Fruit fly (Drosophila melanogaster) whole organism, embryonic: ENCODE data around the gene Agpat4.

Source experiments
- Antp ChIP-seq: fragments of 200-800 bp; sonication (Bioruptor generic); optimal IDR thresholded peaks from 3 replicates; lab custom pipeline; 2016; ENCODE audit warnings: missing biosample characterization, missing genetic modification characterization
- Atf6 ChIP-seq: fragments of 200-800 bp; sonication (Bioruptor generic); IDR thresholded peaks from 2 replicates; pipeline ENCODE4 v1.3.6; 2022; ENCODE audit warnings: missing biosample characterization, missing genetic modification characterization
- BEAF-32 ChIP-seq: fragments of 200-800 bp; sonication (Bioruptor generic); optimal IDR thresholded peaks from 3 replicates; lab custom pipeline; 2017; ENCODE audit warnings: missing biosample characterization, missing genetic modification characterization, mild to moderate bottlenecking, moderate library complexity, missing genetic modification reagents
- Bteb2 ChIP-seq: fragments of 200-800 bp; sonication (Bioruptor generic); optimal IDR thresholded peaks from 2 replicates; lab custom pipeline; 2016; ENCODE audit warnings: missing biosample characterization, missing genetic modification characterization
- CG10147 ChIP-seq: fragments of 200-800 bp; sonication (Bioruptor generic); optimal IDR thresholded peaks from 2 replicates; lab custom pipeline; 2019; ENCODE audit warnings: missing biosample characterization, mild to moderate bottlenecking, missing genetic modification characterization, moderate library complexity
- CG10209 ChIP-seq: fragments of 200-800 bp; sonication (Bioruptor generic); optimal IDR thresholded peaks from 3 replicates; lab custom pipeline; 2017; ENCODE audit warnings: missing biosample characterization, mild to moderate bottlenecking, missing genetic modification characterization, missing genetic modification reagents
- CG10959 ChIP-seq: fragments of 200-800 bp; sonication (Bioruptor generic); IDR thresholded peaks from 2 replicates; pipeline ENCODE4 v1.3.6; 2022; ENCODE audit warnings: missing biosample characterization, missing genetic modification characterization
- CG11696 ChIP-seq: fragments of 200-800 bp; sonication (Bioruptor generic); IDR thresholded peaks from 2 replicates; pipeline ENCODE4 v1.3.6; 2022; ENCODE audit warnings: missing biosample characterization, missing genetic modification characterization
- CG11723 ChIP-seq: fragments of 200-800 bp; sonication (Bioruptor generic); optimal IDR thresholded peaks from 2 replicates; lab custom pipeline; 2017; ENCODE audit warnings: missing biosample characterization, mild to moderate bottlenecking, missing genetic modification characterization
- CG12391 ChIP-seq: fragments of 200-800 bp; sonication (Bioruptor generic); optimal IDR thresholded peaks from 3 replicates; lab custom pipeline; 2018; ENCODE audit warnings: missing biosample characterization, mild to moderate bottlenecking, missing genetic modification characterization, moderate library complexity
- CG16779 ChIP-seq: fragments of 200-800 bp; sonication (Bioruptor generic); IDR thresholded peaks from 2 replicates; pipeline ENCODE4 v1.3.6; 2022; ENCODE audit warnings: missing biosample characterization, missing genetic modification characterization
- CG16815 ChIP-seq: fragments of 200-800 bp; sonication (Bioruptor generic); optimal IDR thresholded peaks from 3 replicates; lab custom pipeline; 2017; ENCODE audit warnings: missing biosample characterization, mild to moderate bottlenecking, missing genetic modification characterization
- CG2120 ChIP-seq: fragments of 200-800 bp; sonication (Bioruptor generic); optimal IDR thresholded peaks from 3 replicates; lab custom pipeline; 2016; ENCODE audit warnings: missing biosample characterization, missing genetic modification characterization
- CG34224 ChIP-seq: fragments of 200-800 bp; sonication (Bioruptor generic); IDR thresholded peaks from 3 replicates; pipeline ENCODE4 v1.3.6; 2022; ENCODE audit warnings: missing biosample characterization, missing genetic modification characterization; ENCODE audit not compliant: partially characterized antibody
- CG34422 ChIP-seq: fragments of 200-800 bp; sonication (Bioruptor generic); IDR thresholded peaks from 3 replicates; pipeline ENCODE4 v1.3.6; 2022; ENCODE audit warnings: missing biosample characterization, missing genetic modification characterization
- CG4282 ChIP-seq: fragments of 200-800 bp; sonication (Bioruptor generic); optimal IDR thresholded peaks from 2 replicates; lab custom pipeline; 2016; ENCODE audit warnings: missing biosample characterization, missing genetic modification characterization
- CG6175 ChIP-seq: fragments of 200-800 bp; sonication (Bioruptor generic); IDR thresholded peaks from 3 replicates; pipeline ENCODE4 v1.3.6; 2022; ENCODE audit warnings: missing biosample characterization, missing genetic modification characterization
- CG6272 ChIP-seq: fragments of 200-800 bp; sonication (Bioruptor generic); IDR thresholded peaks from 2 replicates; pipeline ENCODE4 v1.3.6; 2022; ENCODE audit warnings: missing biosample characterization, missing genetic modification characterization
- CG6689 ChIP-seq: fragments of 200-800 bp; sonication (Bioruptor generic); IDR thresholded peaks from 2 replicates; pipeline ENCODE4 v1.3.6; 2022; ENCODE audit warnings: missing biosample characterization, missing genetic modification characterization
- CG7963 ChIP-seq: fragments of 200-800 bp; sonication (Bioruptor generic); IDR thresholded peaks from 3 replicates; pipeline ENCODE4 v1.3.6; 2022; ENCODE audit warnings: missing biosample characterization, missing genetic modification characterization; ENCODE audit not compliant: partially characterized antibody
- CG8388 ChIP-seq: fragments of 200-800 bp; sonication (Bioruptor generic); optimal IDR thresholded peaks from 2 replicates; lab custom pipeline; 2019; ENCODE audit warnings: missing biosample characterization, mild to moderate bottlenecking, missing genetic modification characterization, moderate library complexity
- D19A ChIP-seq: fragments of 200-800 bp; optimal IDR thresholded peaks from 3 replicates; lab custom pipeline; 2019; ENCODE audit warnings: missing biosample characterization, mild to moderate bottlenecking, missing genetic modification characterization, moderate library complexity
- Dip3 ChIP-seq: fragments of 200-800 bp; sonication (Bioruptor generic); optimal IDR thresholded peaks from 3 replicates; lab custom pipeline; 2016; ENCODE audit warnings: missing biosample characterization, missing genetic modification characterization
- Drgx ChIP-seq: fragments of 200-800 bp; sonication (Bioruptor generic); IDR thresholded peaks from 2 replicates; pipeline ENCODE4 v1.3.6; 2022; ENCODE audit warnings: missing biosample characterization, missing genetic modification characterization
- H2.0 ChIP-seq: fragments of 200-800 bp; sonication (Bioruptor generic); IDR thresholded peaks from 2 replicates; pipeline ENCODE4 v1.3.6; 2022; ENCODE audit warnings: missing biosample characterization, missing genetic modification characterization
- HHEX ChIP-seq: fragments of 200-800 bp; sonication (Bioruptor generic); optimal IDR thresholded peaks from 3 replicates; lab custom pipeline; 2017; ENCODE audit warnings: missing biosample characterization, mild to moderate bottlenecking, missing genetic modification characterization, missing genetic modification reagents
- Hmr ChIP-seq: fragments of 200-800 bp; sonication (Bioruptor generic); optimal IDR thresholded peaks from 3 replicates; lab custom pipeline; 2017; ENCODE audit warnings: mild to moderate bottlenecking, missing biosample characterization, missing genetic modification reagents, missing genetic modification characterization
- Hmx ChIP-seq: fragments of 200-800 bp; sonication (Bioruptor generic); optimal IDR thresholded peaks from 2 replicates; lab custom pipeline; 2016; ENCODE audit warnings: missing biosample characterization, missing genetic modification characterization
- Hr78 ChIP-seq, 2 experiments: fragments of 200-800 bp in 1 of 2; fragments of >200 bp in 1 of 2; sonication (Bioruptor generic) in 1 of 2; optimal IDR thresholded peaks; 2 replicates each; lab custom pipeline; 2017 to 2019; ENCODE audit warnings: missing biosample characterization in 2 of 2, missing genetic modification characterization in 2 of 2, mild to moderate bottlenecking in 1 of 2, moderate library complexity in 1 of 2
- NC2α ChIP-seq: fragments of 200-800 bp; sonication (Bioruptor generic); optimal IDR thresholded peaks from 2 replicates; lab custom pipeline; 2016; ENCODE audit warnings: missing biosample characterization, missing genetic modification characterization
- Tbp ChIP-seq: fragments of >200 bp; optimal IDR thresholded peaks from 2 replicates; lab custom pipeline; 2018; ENCODE audit warnings: missing biosample characterization, missing genetic modification characterization
- Xrp1 ChIP-seq: fragments of 200-800 bp; sonication (Bioruptor generic); IDR thresholded peaks from 2 replicates; pipeline ENCODE4 v1.3.6; 2022; ENCODE audit warnings: missing biosample characterization, missing genetic modification characterization
- aop ChIP-seq: fragments of 200-800 bp; sonication (Bioruptor generic); IDR thresholded peaks from 2 replicates; pipeline ENCODE4 v1.3.6; 2022; ENCODE audit warnings: missing biosample characterization, missing genetic modification characterization
- cad ChIP-seq: fragments of >200 bp; optimal IDR thresholded peaks from 2 replicates; lab custom pipeline; 2017; ENCODE audit warnings: missing biosample characterization, missing genetic modification characterization
- chm ChIP-seq: fragments of 200-800 bp; sonication (Bioruptor generic); IDR thresholded peaks from 2 replicates; pipeline ENCODE4 v1.3.6; 2022; ENCODE audit warnings: missing biosample characterization, missing genetic modification characterization
- dmrt11E ChIP-seq: fragments of 200-800 bp; sonication (Bioruptor generic); optimal IDR thresholded peaks from 3 replicates; lab custom pipeline; 2018; ENCODE audit warnings: missing biosample characterization, mild to moderate bottlenecking, missing genetic modification characterization, moderate library complexity
- dpn ChIP-seq, 2 experiments: fragments of 200-800 bp; sonication (Bioruptor generic); optimal IDR thresholded peaks; 3 replicates each; lab custom pipeline; 2016; ENCODE audit warnings: missing biosample characterization in 2 of 2, missing genetic modification characterization in 2 of 2
- emc ChIP-seq: fragments of 200-800 bp; sonication (Bioruptor generic); optimal IDR thresholded peaks from 2 replicates; lab custom pipeline; 2016; ENCODE audit warnings: missing biosample characterization, missing genetic modification characterization
- esg ChIP-seq: fragments of 200-800 bp; sonication (Bioruptor generic); conservative IDR thresholded peaks from 2 replicates; pipeline ENCODE4 v1.3.6; 2022; ENCODE audit warnings: missing biosample characterization, missing genetic modification characterization
- fd102C ChIP-seq: fragments of 200-800 bp; sonication (Bioruptor generic); optimal IDR thresholded peaks from 2 replicates; lab custom pipeline; 2018; ENCODE audit warnings: missing biosample characterization, mild to moderate bottlenecking, missing genetic modification characterization, moderate library complexity
- fd96Cb ChIP-seq: fragments of 200-800 bp; sonication (Bioruptor generic); optimal IDR thresholded peaks from 2 replicates; lab custom pipeline; 2018; ENCODE audit warnings: missing biosample characterization, mild to moderate bottlenecking, missing genetic modification characterization, moderate library complexity
- gcm ChIP-seq: fragments of 200-800 bp; sonication (Bioruptor generic); optimal IDR thresholded peaks from 2 replicates; lab custom pipeline; 2019; ENCODE audit warnings: missing biosample characterization, mild to moderate bottlenecking, missing genetic modification characterization, moderate library complexity
- ken ChIP-seq: fragments of 200-800 bp; sonication (Bioruptor generic); IDR thresholded peaks from 3 replicates; pipeline ENCODE4 v1.3.6; 2022; ENCODE audit warnings: missing biosample characterization, missing genetic modification characterization
- nerfin-2 ChIP-seq: fragments of 200-800 bp; sonication (Bioruptor generic); IDR thresholded peaks from 2 replicates; pipeline ENCODE4 v1.3.6; 2022; ENCODE audit warnings: missing biosample characterization, missing genetic modification characterization; ENCODE audit not compliant: partially characterized antibody
- onecut ChIP-seq: fragments of 200-800 bp; sonication (Bioruptor generic); IDR thresholded peaks from 2 replicates; pipeline ENCODE4 v1.3.6; 2022; ENCODE audit warnings: missing biosample characterization, missing genetic modification characterization
- org-1 ChIP-seq: fragments of 200-800 bp; sonication (Bioruptor generic); optimal IDR thresholded peaks from 2 replicates; lab custom pipeline; 2017; ENCODE audit warnings: missing biosample characterization, missing genetic modification characterization
- otp ChIP-seq: fragments of 200-800 bp; sonication (Bioruptor generic); IDR thresholded peaks from 3 replicates; pipeline ENCODE4, ENCODE4 v1.3.6; 2022; ENCODE audit warnings: missing biosample characterization, missing genetic modification characterization
- ro ChIP-seq: fragments of 200-800 bp; sonication (Bioruptor generic); IDR thresholded peaks from 2 replicates; pipeline ENCODE4 v1.3.6; 2022; ENCODE audit warnings: missing biosample characterization, missing genetic modification characterization
- sima ChIP-seq: fragments of 200-800 bp; sonication (Bioruptor generic); optimal IDR thresholded peaks from 2 replicates; lab custom pipeline; 2016; ENCODE audit warnings: missing biosample characterization, missing genetic modification characterization
- sob ChIP-seq: fragments of 200-800 bp; sonication (Bioruptor generic); IDR thresholded peaks from 2 replicates; pipeline ENCODE4 v1.3.6; 2022; ENCODE audit warnings: missing biosample characterization, missing genetic modification characterization
- vvl ChIP-seq: fragments of 200-800 bp; sonication (Bioruptor generic); IDR thresholded peaks from 2 replicates; pipeline ENCODE4 v1.3.6; 2022; ENCODE audit warnings: missing biosample characterization, missing genetic modification characterization

Agpat4 gene

dm6 chr3L:16411566-16411965 is 30.2 kb upstream of the Agpat4 start, which contains the start of gene fax (continued):
- TF ChIP-seq CG6175 (GFP tag; lab: Robert Waterston, UW) (peak; percentile 86), CG10959 (0 out of 2 replicates have a peak, but pooled peaks have one; percentile 11), CG7963 (no peak), CG34422 (GFP tag; lab: Robert Waterston, UW) (peak; percentile 66; the same call in 1 of the 3 replicates), Antp (GFP tag; lab: Kevin White, UChicago) (no peak), sima (GFP tag; lab: Kevin White, UChicago) (no peak), Drgx (peak; percentile 40), dmrt11E (tag; lab: Kevin White, UChicago) (no peak), CG10209 (GFP tag; lab: Kevin White, UChicago) (no peak), CG10147 (GFP tag; lab: Kevin White, UChicago) (no peak), nerfin-2 (GFP tag; lab: Robert Waterston, UW) (peak; percentile 21; the same call in 1 of the 2 replicates), H2.0 (no peak), Bteb2 (GFP tag; lab: Kevin White, UChicago) (no peak), CG4282 (peak; percentile 14), aop (GFP tag; lab: Robert Waterston, UW) (peak; percentile 46; the same call in 1 of the 2 replicates), CG16779 (GFP tag; lab: Robert Waterston, UW) (peak; percentile 66; the same call in 1 of the 2 replicates), Hmr (peak; percentile 57), Hmx (GFP tag; lab: Kevin White, UChicago) (no peak), ro (GFP tag; lab: Robert Waterston, UW) (no peak), esg (GFP tag; lab: Robert Waterston, UW) (no peak), CG11723 (GFP tag; lab: Kevin White, UChicago) (peak; percentile 34), Xrp1 (GFP tag; lab: Robert Waterston, UW) (no peak; the same call in 1 of the 2 replicates), chm (GFP tag; lab: Robert Waterston, UW) (peak; percentile 78), CG34224 (GFP tag; lab: Robert Waterston, UW) (peak; percentile 61), CG8388 (GFP tag; lab: Kevin White, UChicago) (peak; percentile 11), Tbp (no peak), BEAF-32 (no peak), Atf6 (no peak), CG12391 (tag; lab: Kevin White, UChicago) (peak; percentile 47), ken (GFP tag; lab: Robert Waterston, UW) (no peak), CG2120 (GFP tag; lab: Kevin White, UChicago) (peak; percentile 0), vvl (peak; percentile 61; the same call in 1 of the 2 replicates), dpn (GFP tag; optimal IDR thresholded peaks at IDR 0.05; lab: Kevin White, UChicago) (peak in 1 of 2 experiments; percentile 10), onecut (GFP tag; lab: Robert Waterston, UW) (peak; percentile 33; the same call in 1 of the 2 replicates), HHEX (GFP tag; lab: Kevin White, UChicago) (no peak), CG11696 (GFP tag; lab: Robert Waterston, UW) (peak; percentile 8; the same call in 1 of the 2 replicates), fd102C (GFP tag; lab: Kevin White, UChicago) (peak; percentile 25), CG6272 (GFP tag; lab: Robert Waterston, UW) (no peak), CG6689 (no peak), CG16815 (GFP tag; lab: Kevin White, UChicago) (no peak), org-1 (GFP tag; lab: Kevin White, UChicago) (no peak), cad (no peak), Hr78 (GFP tag; optimal IDR thresholded peaks at IDR 0.05; lab: Kevin White, UChicago) (no peak), otp (GFP tag; lab: Robert Waterston, UW) (peak; percentile 44; the same call in 1 of the 3 replicates), D19A (tag; lab: Kevin White, UChicago) (no peak), gcm (GFP tag; lab: Kevin White, UChicago) (peak; percentile 37), fd96Cb (tag; lab: Kevin White, UChicago) (no peak), emc (GFP tag; lab: Kevin White, UChicago) (no peak), NC2α (no peak), sob (peak; percentile 42; the same call in 1 of the 2 replicates), Dip3 (GFP tag; lab: Kevin White, UChicago) (no peak)
